Worm (Caenorhabditis elegans): ENCODE data around the gene lin-56.

- TF ChIP-seq ama-1 (optimal IDR thresholded peaks at IDR 0.05), result no peak
- no peak for TF ChIP-seq ceh-36 (tag; optimal IDR thresholded peaks at IDR 0.05)
- no peak for TF ChIP-seq sea-1 (GFP tag; conservative IDR thresholded peaks at IDR 0.05)
- TF ChIP-seq scrt-1 (GFP tag; IDR thresholded peaks at IDR 0.05), result no peak
- TF ChIP-seq B0310.2 (tag; optimal IDR thresholded peaks at IDR 0.05), result no peak
- no peak for TF ChIP-seq tra-4 (tag; optimal IDR thresholded peaks at IDR 0.05)
- no peak for TF ChIP-seq flt-1 (GFP tag; IDR thresholded peaks at IDR 0.05)
- no peak for TF ChIP-seq ceh-13 (GFP tag; optimal IDR thresholded peaks at IDR 0.05)
- no peak for TF ChIP-seq pes-1 (GFP tag; IDR thresholded peaks at IDR 0.05)
Observed at ce11 chrII:10464230-10464920, 14.6 kb downstream of the lin-56 start, which contains the start of the genes ZK673.6 and sdz-37.

All from whole organism, early embryonic.